Fruit fly (Drosophila melanogaster): ENCODE data around the gene CG14301.
A peak's percentile ranks its signal among the peaks of the same experiment; 100 is the strongest.

CG14301 gene

DNA sequence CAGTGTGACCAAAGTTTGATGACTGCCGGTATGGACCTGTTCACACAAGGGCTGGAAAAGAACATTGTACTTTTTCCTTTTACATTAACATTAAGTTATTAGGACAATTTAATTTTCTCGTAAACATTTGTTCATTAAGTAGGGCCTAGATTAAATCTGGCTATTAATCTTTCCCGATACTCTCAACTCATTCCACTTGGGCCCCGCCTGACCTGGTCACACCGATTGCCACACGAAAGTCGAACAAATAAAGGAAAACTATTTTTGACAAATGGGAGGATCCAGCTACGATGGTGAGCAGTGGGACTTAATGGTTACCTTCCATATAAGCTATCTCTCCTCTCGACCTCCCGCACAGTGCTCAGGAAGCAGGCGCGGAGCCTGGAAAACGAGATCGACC, 22.3 kb upstream of the CG14301 start, which contains the start of the genes Cpsf73 and Gos28 (continued):
- TF ChIP-seq CG6654 (GFP tag; optimal IDR thresholded peaks at IDR 0.05) (no peak), hkb (optimal IDR thresholded peaks at IDR 0.05) (no peak), hkb (GFP tag; IDR thresholded peaks at IDR 0.05) (no peak), CG12769 (tag; optimal IDR thresholded peaks at IDR 0.05) (peak; percentile 47), CG31224 (GFP tag; IDR thresholded peaks at IDR 0.05) (peak; percentile 17; the same call in 1 of the 2 replicates), dmrt99B (tag; optimal IDR thresholded peaks at IDR 0.05) (no peak), pan (optimal IDR thresholded peaks at IDR 0.05) (no peak), pan (GFP tag; optimal IDR thresholded peaks at IDR 0.05 in 1 of 2, IDR thresholded peaks at IDR 0.05 in 1 of 2) (no peak), CG12155 (GFP tag; optimal IDR thresholded peaks at IDR 0.05) (no peak), CG3163 (GFP tag; optimal IDR thresholded peaks at IDR 0.05) (no peak), MESR4 (GFP tag; optimal IDR thresholded peaks at IDR 0.05) (peak; percentile 81), sim (GFP tag; IDR thresholded peaks at IDR 0.05) (no peak), CG4424 (GFP tag; optimal IDR thresholded peaks at IDR 0.05) (no peak), CG10267 (tag; optimal IDR thresholded peaks at IDR 0.05) (peak; percentile 54), CG31388 (GFP tag; optimal IDR thresholded peaks at IDR 0.05) (no peak), Hr3 (GFP tag; optimal IDR thresholded peaks at IDR 0.05) (no peak), D (optimal IDR thresholded peaks at IDR 0.05) (no peak), D (GFP tag; optimal IDR thresholded peaks at IDR 0.05) (no peak), chif (GFP tag; optimal IDR thresholded peaks at IDR 0.05) (peak in 1 of 2 experiments; percentile 42), bbx (GFP tag; IDR thresholded peaks at IDR 0.05; ENCODE audit: partially characterized antibody) (peak; percentile 47; the same call in 1 of the 2 replicates), lola (GFP tag; optimal IDR thresholded peaks at IDR 0.05) (peak in 1 of 3 experiments; percentile 24), D19A (tag; optimal IDR thresholded peaks at IDR 0.05) (no peak), CG11398 (GFP tag; optimal IDR thresholded peaks at IDR 0.05) (no peak), CG12391 (tag; optimal IDR thresholded peaks at IDR 0.05) (peak; percentile 49), CG1647 (GFP tag; optimal IDR thresholded peaks at IDR 0.05) (no peak), ftz-f1 (GFP tag; optimal IDR thresholded peaks at IDR 0.05) (no peak), CG3838 (GFP tag; optimal IDR thresholded peaks at IDR 0.05) (no peak), corto (GFP tag; optimal IDR thresholded peaks at IDR 0.05) (no peak), D19B (GFP tag; optimal IDR thresholded peaks at IDR 0.05) (no peak), usp (GFP tag; optimal IDR thresholded peaks at IDR 0.05) (no peak), seq (GFP tag; IDR thresholded peaks at IDR 0.05) (no peak), CG10543 (GFP tag; optimal IDR thresholded peaks at IDR 0.05) (no peak), Lpt (GFP tag; optimal IDR thresholded peaks at IDR 0.05) (no peak), CG10979 (tag; optimal IDR thresholded peaks at IDR 0.05) (peak; percentile 7), Ravus (GFP tag; IDR thresholded peaks at IDR 0.05) (no peak), CG4730 (GFP tag; IDR thresholded peaks at IDR 0.05) (no peak), run (tag; optimal IDR thresholded peaks at IDR 0.05) (no peak), CkIIα-i1 (GFP tag; IDR thresholded peaks at IDR 0.05) (no peak), CHES-1-like (GFP tag; optimal IDR thresholded peaks at IDR 0.05) (peak; percentile 61), tup (GFP tag; optimal IDR thresholded peaks at IDR 0.05) (no peak), pros (GFP tag; optimal IDR thresholded peaks at IDR 0.05) (no peak), Opbp (GFP tag; IDR thresholded peaks at IDR 0.05; ENCODE audit: partially characterized antibody) (peak; percentile 38; the same call in 1 of the 3 replicates), CG15073 (GFP tag; optimal IDR thresholded peaks at IDR 0.05) (no peak), sug (tag; optimal IDR thresholded peaks at IDR 0.05) (no peak), CG12071 (GFP tag; optimal IDR thresholded peaks at IDR 0.05) (no peak), dm (GFP tag; optimal IDR thresholded peaks at IDR 0.05) (peak; percentile 25), ac (GFP tag; optimal IDR thresholded peaks at IDR 0.05) (no peak), CG33557 (GFP tag; optimal IDR thresholded peaks at IDR 0.05) (peak; percentile 29), slbo (GFP tag; IDR thresholded peaks at IDR 0.05) (peak; percentile 49), hb (GFP tag; IDR thresholded peaks at IDR 0.05; ENCODE audit: partially characterized antibody) (no peak), CG1024 (GFP tag; IDR thresholded peaks at IDR 0.05) (no peak), mirr (GFP tag; optimal IDR thresholded peaks at IDR 0.05) (no peak)
